Fruit fly (Drosophila melanogaster) whole organism, embryonic: Measurements from ENCODE around the gene wls.
A peak's percentile ranks its signal among the peaks of the same experiment; 100 is the strongest.

Experiments used
- Abd-B ChIP-seq: fragments of 200-800 bp; sonication (Bioruptor generic); optimal IDR thresholded peaks from 2 replicates; lab custom pipeline; 2018; ENCODE audit warnings: missing biosample characterization, mild to moderate bottlenecking, missing genetic modification characterization, moderate library complexity
- Adf1 ChIP-seq: fragments of 200-800 bp; sonication (Bioruptor generic); IDR thresholded peaks from 2 replicates; pipeline ENCODE4 v1.3.6; 2022; ENCODE audit warnings: missing biosample characterization, missing genetic modification characterization
- B-H2 ChIP-seq: fragments of 200-800 bp; sonication (Bioruptor generic); optimal IDR thresholded peaks from 2 replicates; lab custom pipeline; 2018; ENCODE audit warnings: missing biosample characterization, mild to moderate bottlenecking, missing genetic modification characterization
- Bgb ChIP-seq: fragments of 200-800 bp; sonication (Bioruptor generic); IDR thresholded peaks from 2 replicates; pipeline ENCODE4 v1.3.6; 2022; ENCODE audit warnings: missing biosample characterization, missing genetic modification characterization; ENCODE audit not compliant: partially characterized antibody
- CG10366 ChIP-seq: fragments of 200-800 bp; sonication (Bioruptor generic); IDR thresholded peaks from 2 replicates; pipeline ENCODE4 v1.3.6; 2022; ENCODE audit warnings: missing biosample characterization, missing genetic modification characterization
- CG10979 ChIP-seq: fragments of 200-800 bp; sonication (Bioruptor generic); optimal IDR thresholded peaks from 2 replicates; lab custom pipeline; 2018; ENCODE audit warnings: missing biosample characterization, mild to moderate bottlenecking, missing genetic modification characterization, moderate library complexity
- CG11560 ChIP-seq: fragments of 200-800 bp; sonication (Bioruptor generic); IDR thresholded peaks from 3 replicates; pipeline ENCODE4 v1.3.6; 2022; ENCODE audit warnings: missing biosample characterization, missing genetic modification characterization
- CG12769 ChIP-seq: fragments of 200-800 bp; sonication (Bioruptor generic); optimal IDR thresholded peaks from 2 replicates; lab custom pipeline; 2019; ENCODE audit warnings: missing biosample characterization, mild to moderate bottlenecking, missing genetic modification characterization, moderate library complexity
- CG13894 ChIP-seq: fragments of 200-800 bp; sonication (Bioruptor generic); optimal IDR thresholded peaks from 3 replicates; lab custom pipeline; 2018; ENCODE audit warnings: missing biosample characterization, mild to moderate bottlenecking, missing genetic modification characterization, moderate library complexity
- CG15011 ChIP-seq: fragments of 200-800 bp; sonication (Bioruptor generic); optimal IDR thresholded peaks from 3 replicates; lab custom pipeline; 2018; ENCODE audit warnings: missing biosample characterization, mild to moderate bottlenecking, missing genetic modification characterization
- CG15696 ChIP-seq: fragments of 200-800 bp; sonication (Bioruptor generic); optimal IDR thresholded peaks from 2 replicates; lab custom pipeline; 2019; ENCODE audit warnings: missing biosample characterization, mild to moderate bottlenecking, missing genetic modification characterization, moderate library complexity
- CG17186 ChIP-seq: fragments of 200-800 bp; sonication (Bioruptor generic); optimal IDR thresholded peaks from 3 replicates; lab custom pipeline; 2017; ENCODE audit warnings: missing biosample characterization, missing genetic modification reagents, missing genetic modification characterization
- CG17568 ChIP-seq: fragments of 200-800 bp; sonication (Bioruptor generic); optimal IDR thresholded peaks from 2 replicates; lab custom pipeline; 2018; ENCODE audit warnings: missing biosample characterization, mild to moderate bottlenecking, missing genetic modification characterization, moderate library complexity
- CG17612 ChIP-seq: fragments of 200-800 bp; sonication (Bioruptor generic); IDR thresholded peaks from 2 replicates; pipeline ENCODE4 v1.3.6; 2022; ENCODE audit warnings: missing biosample characterization, missing genetic modification characterization
- CG18011 ChIP-seq: fragments of 200-800 bp; sonication (Bioruptor generic); optimal IDR thresholded peaks from 2 replicates; lab custom pipeline; 2017; ENCODE audit warnings: missing biosample characterization, missing genetic modification characterization, mild to moderate bottlenecking, moderate library complexity, missing genotype
- CG2199 ChIP-seq: fragments of 200-800 bp; sonication (Bioruptor generic); IDR thresholded peaks from 3 replicates; pipeline ENCODE4 v1.3.6; 2022; ENCODE audit warnings: missing biosample characterization, missing genetic modification characterization
- CG2202 ChIP-seq: fragments of 200-800 bp; sonication (Bioruptor generic); optimal IDR thresholded peaks from 2 replicates; lab custom pipeline; 2018; ENCODE audit warnings: missing biosample characterization, mild to moderate bottlenecking, missing genetic modification characterization
- CG31365 ChIP-seq: fragments of 200-800 bp; sonication (Bioruptor generic); optimal IDR thresholded peaks from 2 replicates; lab custom pipeline; 2018; ENCODE audit warnings: missing biosample characterization, mild to moderate bottlenecking, missing genetic modification characterization
- CG32767 ChIP-seq: fragments of 200-800 bp; sonication (Bioruptor generic); IDR thresholded peaks from 2 replicates; pipeline ENCODE4 v1.3.6; 2022; ENCODE audit warnings: missing biosample characterization, missing genetic modification characterization
- CG3407 ChIP-seq: fragments of 200-800 bp; sonication (Bioruptor generic); optimal IDR thresholded peaks from 2 replicates; lab custom pipeline; 2018; ENCODE audit warnings: missing biosample characterization, mild to moderate bottlenecking, missing genetic modification characterization
- CG4360 ChIP-seq: fragments of 200-800 bp; sonication (Bioruptor generic); IDR thresholded peaks from 2 replicates; pipeline ENCODE4 v1.3.6; 2022; ENCODE audit warnings: missing biosample characterization, missing genetic modification characterization
- CG6791 ChIP-seq: fragments of 200-800 bp; sonication (Bioruptor generic); IDR thresholded peaks from 3 replicates; pipeline ENCODE4 v1.3.6; 2022; ENCODE audit warnings: missing biosample characterization, missing genetic modification characterization; ENCODE audit not compliant: partially characterized antibody
- CG9817 ChIP-seq: fragments of 200-800 bp; sonication (Bioruptor generic); optimal IDR thresholded peaks from 2 replicates; lab custom pipeline; 2018; ENCODE audit warnings: missing biosample characterization, mild to moderate bottlenecking, missing genetic modification characterization, moderate library complexity
- CG9932 ChIP-seq: fragments of 200-800 bp; sonication (Bioruptor generic); IDR thresholded peaks from 2 replicates; pipeline ENCODE4 v1.3.6; 2022; ENCODE audit warnings: missing biosample characterization, missing genetic modification characterization
- Dbx ChIP-seq: fragments of 200-800 bp; sonication (Bioruptor generic); IDR thresholded peaks from 3 replicates; pipeline ENCODE4 v1.3.6; 2022; ENCODE audit warnings: missing biosample characterization, missing genetic modification characterization
- Elba2 ChIP-seq: fragments of 200-800 bp; sonication (Bioruptor generic); optimal IDR thresholded peaks from 3 replicates; lab custom pipeline; 2016; ENCODE audit warnings: missing biosample characterization, missing genetic modification characterization
- Gug ChIP-seq: fragments of 200-800 bp; sonication (Bioruptor generic); IDR thresholded peaks from 4 replicates; pipeline ENCODE4 v1.3.6; 2022; ENCODE audit warnings: missing biosample characterization, missing genetic modification characterization
- Hey ChIP-seq: fragments of 200-800 bp; sonication (Bioruptor generic); optimal IDR thresholded peaks from 3 replicates; lab custom pipeline; 2018; ENCODE audit warnings: missing biosample characterization, mild to moderate bottlenecking, missing genetic modification characterization
- NFAT ChIP-seq: fragments of 200-800 bp; sonication (Bioruptor generic); IDR thresholded peaks from 2 replicates; pipeline ENCODE4 v1.3.6; 2022; ENCODE audit warnings: missing biosample characterization, missing genetic modification characterization
- Ptx1 ChIP-seq: fragments of 200-800 bp; sonication (Bioruptor generic); IDR thresholded peaks from 2 replicates; pipeline ENCODE4 v1.3.6; 2022; ENCODE audit warnings: missing biosample characterization, missing genetic modification characterization
- Rfx ChIP-seq: fragments of 200-800 bp; sonication (Bioruptor generic); IDR thresholded peaks from 2 replicates; pipeline ENCODE4 v1.3.6; 2022; ENCODE audit warnings: missing biosample characterization, missing genetic modification characterization
- Trl ChIP-seq, 3 experiments: fragments of >200 bp in 2 of 3; fragments of 200-800 bp in 1 of 3; sonication (Bioruptor generic) in 1 of 3; optimal IDR thresholded peaks; 2 replicates in 1 of 3; 3 replicates in 2 of 3; lab custom pipeline; 2016 to 2017; ENCODE audit warnings: missing biosample characterization in 1 of 3, missing genetic modification characterization in 1 of 3
- al ChIP-seq: fragments of 200-800 bp; sonication (Bioruptor generic); IDR thresholded peaks from 2 replicates; pipeline ENCODE4 v1.3.6; 2022; ENCODE audit warnings: missing biosample characterization, missing genetic modification characterization
- ash1 ChIP-seq: fragments of 200-800 bp; sonication (Bioruptor generic); optimal IDR thresholded peaks from 2 replicates; lab custom pipeline; 2018; ENCODE audit warnings: missing biosample characterization, mild to moderate bottlenecking, missing genetic modification characterization
- bsh ChIP-seq, 2 experiments: fragments of 200-800 bp; sonication (Bioruptor generic); optimal IDR thresholded peaks; 2 replicates each; lab custom pipeline; 2017 to 2018; ENCODE audit warnings: mild to moderate bottlenecking in 2 of 2, missing biosample characterization in 2 of 2, missing genetic modification characterization in 2 of 2, moderate library complexity in 1 of 2
- dpn ChIP-seq, 2 experiments: fragments of 200-800 bp; sonication (Bioruptor generic); optimal IDR thresholded peaks; 3 replicates each; lab custom pipeline; 2016; ENCODE audit warnings: missing biosample characterization in 2 of 2, missing genetic modification characterization in 2 of 2
- grau ChIP-seq: fragments of 200-800 bp; optimal IDR thresholded peaks from 3 replicates; lab custom pipeline; 2019; ENCODE audit warnings: missing biosample characterization, mild to moderate bottlenecking, missing genetic modification characterization, moderate library complexity
- inv ChIP-seq: fragments of 200-800 bp; sonication (Bioruptor generic); IDR thresholded peaks from 2 replicates; pipeline ENCODE4 v1.3.6; 2022; ENCODE audit warnings: missing biosample characterization, missing genetic modification characterization; ENCODE audit not compliant: partially characterized antibody
- lilli ChIP-seq: fragments of 200-800 bp; sonication (Bioruptor generic); optimal IDR thresholded peaks from 3 replicates; lab custom pipeline; 2016; ENCODE audit warnings: missing biosample characterization, missing genetic modification characterization
- oc ChIP-seq: fragments of 200-800 bp; sonication (Bioruptor generic); optimal IDR thresholded peaks from 2 replicates; lab custom pipeline; 2018; ENCODE audit warnings: missing biosample characterization, mild to moderate bottlenecking, missing genetic modification characterization, moderate library complexity
- p53 ChIP-seq: fragments of 200-800 bp; sonication (Bioruptor generic); optimal IDR thresholded peaks from 2 replicates; lab custom pipeline; 2016; ENCODE audit warnings: missing biosample characterization, missing genetic modification characterization
- pnt ChIP-seq: fragments of 200-800 bp; sonication (Bioruptor generic); optimal IDR thresholded peaks from 3 replicates; lab custom pipeline; 2016; ENCODE audit warnings: missing biosample characterization, missing genetic modification characterization
- pzg ChIP-seq: fragments of 200-800 bp; sonication (Bioruptor generic); optimal IDR thresholded peaks from 3 replicates; lab custom pipeline; 2018; ENCODE audit warnings: missing biosample characterization, mild to moderate bottlenecking, missing genetic modification characterization, moderate library complexity
- sens ChIP-seq: fragments of 200-800 bp; sonication (Bioruptor generic); peaks from one replicate; lab custom pipeline; 2016; ENCODE audit warnings: missing biosample characterization, missing genetic modification characterization
- sisA ChIP-seq: fragments of 200-800 bp; sonication (Bioruptor generic); IDR thresholded peaks from 2 replicates; pipeline ENCODE4 v1.3.6; 2022; ENCODE audit warnings: missing biosample characterization, missing genetic modification characterization
- unpg ChIP-seq: fragments of 200-800 bp; sonication (Bioruptor generic); optimal IDR thresholded peaks from 3 replicates; lab custom pipeline; 2018; ENCODE audit warnings: missing biosample characterization, mild to moderate bottlenecking, missing genetic modification characterization, moderate library complexity
- zf30C ChIP-seq: fragments of 200-800 bp; sonication (Bioruptor generic); optimal IDR thresholded peaks from 3 replicates; lab custom pipeline; 2018; ENCODE audit warnings: missing biosample characterization, mild to moderate bottlenecking, missing genetic modification characterization
- zfh2 ChIP-seq: fragments of 200-800 bp; sonication (Bioruptor generic); optimal IDR thresholded peaks from 2 replicates; lab custom pipeline; 2016; ENCODE audit warnings: missing biosample characterization, missing genetic modification characterization

Gene wls

dm6 chr3L:11119901-11120418, 49.5 kb downstream of the wls start (continued):
- TF ChIP-seq CG11560 (tag; lab: Robert Waterston, UW) (no peak), CG2202 (peak; percentile 25), Hey (tag; lab: Kevin White, UChicago) (peak; percentile 63), pzg (GFP tag; lab: Kevin White, UChicago) (peak; percentile 8), CG15011 (GFP tag; lab: Kevin White, UChicago) (peak; percentile 48), CG17186 (GFP tag; lab: Kevin White, UChicago) (no peak), unpg (GFP tag; lab: Kevin White, UChicago) (peak; percentile 5), CG4360 (peak; percentile 5; the same call in 1 of the 2 replicates), CG13894 (tag; lab: Kevin White, UChicago) (peak; percentile 84), ash1 (GFP tag; lab: Kevin White, UChicago) (peak; percentile 66), CG3407 (peak; percentile 52), oc (tag; lab: Kevin White, UChicago) (peak; percentile 9), Elba2 (peak; percentile 51), inv (no peak), CG18011 (GFP tag; lab: Kevin White, UChicago) (no peak), Abd-B (no peak), CG31365 (tag; lab: Kevin White, UChicago) (peak; percentile 71), CG32767 (GFP tag; lab: Robert Waterston, UW) (no peak)
- TF ChIP-seq, all 482 proteins: peak for 135

DNA sequence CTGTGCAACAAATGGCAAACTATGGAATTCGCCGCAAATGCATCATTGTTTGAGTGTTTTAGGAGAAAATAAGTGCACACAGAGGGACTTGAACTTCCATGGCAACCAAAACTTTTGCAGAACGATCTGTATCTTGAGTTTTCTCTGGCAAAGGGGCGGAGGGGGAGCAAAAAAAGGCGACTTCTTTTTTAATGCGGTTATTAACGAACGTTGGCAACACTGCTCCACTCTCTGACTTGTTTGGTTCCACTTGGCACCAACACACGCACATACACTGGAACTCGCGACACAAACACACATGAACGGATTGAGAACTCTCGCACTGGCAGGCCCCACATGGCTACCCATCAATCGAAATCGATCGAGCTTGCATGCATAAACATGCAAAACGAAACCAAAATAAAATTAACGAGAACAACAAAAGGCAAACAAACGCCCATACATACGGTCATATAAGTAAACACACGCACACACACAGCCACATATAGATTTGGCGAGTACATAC, 50.0 kb downstream of the wls start:
- TF ChIP-seq CG17612 (GFP tag; lab: Robert Waterston, UW): peak; percentile 42; the same call in 1 of the 2 replicates
- TF ChIP-seq CG15696 (tag; lab: Kevin White, UChicago): no peak
- TF ChIP-seq CG10979 (tag; lab: Kevin White, UChicago): no peak
- 0 out of 2 replicates have a peak, but pooled peaks have one; percentile 24 for TF ChIP-seq Ptx1 (GFP tag; lab: Robert Waterston, UW)
- peak; percentile 59 for TF ChIP-seq CG9932 (GFP tag; lab: Robert Waterston, UW)
- TF ChIP-seq sens (GFP tag; lab: Kevin White, UChicago): peak; percentile 14
- peak; percentile 11; the same call in 1 of the 2 replicates for TF ChIP-seq Adf1 (GFP tag; lab: Robert Waterston, UW)
- peak; percentile 43; the same call in 1 of the 2 replicates for TF ChIP-seq CG10366 (GFP tag; lab: Robert Waterston, UW)
- no peak for TF ChIP-seq pnt (GFP tag; lab: Kevin White, UChicago)
- peak; percentile 93 for TF ChIP-seq p53 (GFP tag; lab: Kevin White, UChicago)
- peak; percentile 15 for TF ChIP-seq zf30C (GFP tag; lab: Kevin White, UChicago)
- TF ChIP-seq CG12769 (tag; lab: Kevin White, UChicago): peak; percentile 7
- peak; percentile 63 for TF ChIP-seq Rfx (GFP tag; lab: Robert Waterston, UW)
- no peak for TF ChIP-seq bsh (GFP tag; optimal IDR thresholded peaks at IDR 0.05; lab: Kevin White, UChicago)
- TF ChIP-seq CG6791 (GFP tag; lab: Robert Waterston, UW): 0 out of 3 replicates have a peak, but pooled peaks have one; percentile 37
- peak; percentile 37; the same call in 1 of the 3 replicates for TF ChIP-seq Dbx (GFP tag; lab: Robert Waterston, UW)
- peak; percentile 54 for TF ChIP-seq sisA (GFP tag; lab: Robert Waterston, UW)
- TF ChIP-seq Gug: peak; percentile 40; the same call in 1 of the 4 replicates
- TF ChIP-seq Trl (optimal IDR thresholded peaks at IDR 0.05; lab: Kevin White, UChicago): peak in 1 of 2 experiments; percentile 5
- TF ChIP-seq Trl (GFP tag; optimal IDR thresholded peaks at IDR 0.05; lab: Kevin White, UChicago): peak; percentile 10
- TF ChIP-seq B-H2 (GFP tag; lab: Kevin White, UChicago): no peak
- TF ChIP-seq zfh2 (GFP tag; lab: Kevin White, UChicago): peak; percentile 32
- TF ChIP-seq grau (tag; lab: Kevin White, UChicago): peak; percentile 5
- no peak for TF ChIP-seq CG3407
- peak; percentile 57; the same call in 1 of the 3 replicates for TF ChIP-seq CG2199 (GFP tag; lab: Robert Waterston, UW)
- TF ChIP-seq dpn (GFP tag; optimal IDR thresholded peaks at IDR 0.05; lab: Kevin White, UChicago): peak in 1 of 2 experiments; percentile 3
- peak; percentile 52; the same call in 1 of the 2 replicates for TF ChIP-seq NFAT
- TF ChIP-seq lilli: no peak
- peak; percentile 61 for TF ChIP-seq CG17568 (GFP tag; lab: Kevin White, UChicago)
- TF ChIP-seq al (GFP tag; lab: Robert Waterston, UW): peak; percentile 40; the same call in 1 of the 2 replicates
- TF ChIP-seq Bgb (GFP tag; lab: Robert Waterston, UW): no peak
- TF ChIP-seq CG9817 (tag; lab: Kevin White, UChicago): peak; percentile 27
